Worm (Caenorhabditis elegans) whole organism, L1 larva: ENCODE data around the gene T04B2.7.

Experiments
- C04F5.9 ChIP-seq: sonication (generic microtip); optimal IDR thresholded peaks from 2 replicates; lab custom pipeline; 2016; ENCODE audit warnings: missing genetic modification characterization, missing compliant biosample characterization
- C16A3.4 ChIP-seq: fragments of 150-350 bp; optimal IDR thresholded peaks from 2 replicates; lab custom pipeline; 2014; ENCODE audit warnings: missing biosample characterization, missing genetic modification characterization
- F16B12.6 ChIP-seq: fragments of 150-350 bp; optimal IDR thresholded peaks from 2 replicates; lab custom pipeline; 2014; ENCODE audit warnings: missing biosample characterization, missing genetic modification characterization
- Y116A8C.19 ChIP-seq: sonication (generic microtip); optimal IDR thresholded peaks from 2 replicates; lab custom pipeline; 2016; ENCODE audit warnings: missing compliant biosample characterization, missing genetic modification characterization, borderline replicate concordance
- alr-1 ChIP-seq: fragments of 200-800 bp; sonication (Bioruptor generic); optimal IDR thresholded peaks from 2 replicates; lab custom pipeline; 2018; ENCODE audit warnings: borderline replicate concordance, mild to moderate bottlenecking, missing genetic modification characterization, missing compliant biosample characterization
- aly-2 ChIP-seq: fragments of 150-350 bp; optimal IDR thresholded peaks from 2 replicates; lab custom pipeline; 2014; ENCODE audit warnings: missing biosample characterization, missing genetic modification characterization
- ama-1 ChIP-seq: fragments of 150-350 bp; optimal IDR thresholded peaks from 2 replicates; lab custom pipeline; 2014
- blmp-1 ChIP-seq: fragments of 150-350 bp; optimal IDR thresholded peaks from 2 replicates; lab custom pipeline; 2014; ENCODE audit warnings: missing biosample characterization, missing genetic modification characterization
- ceh-8 ChIP-seq: fragments of 200-800 bp; sonication (Bioruptor generic); optimal IDR thresholded peaks from 2 replicates; lab custom pipeline; 2018; ENCODE audit warnings: mild to moderate bottlenecking, missing genetic modification characterization, moderate library complexity, missing compliant biosample characterization
- ces-1 ChIP-seq: fragments of 150-350 bp; optimal IDR thresholded peaks from 2 replicates; lab custom pipeline; 2014; ENCODE audit warnings: missing biosample characterization, missing genetic modification reagents, missing genetic modification characterization
- dpl-1 ChIP-seq, 3 experiments: fragments of 150-350 bp in 2 of 3; sonication (generic microtip) in 1 of 3; optimal IDR thresholded peaks; 2 replicates each; lab custom pipeline; 2014 to 2017; ENCODE audit warnings: missing biosample characterization in 3 of 3, missing genetic modification characterization in 3 of 3, missing genetic modification reagents in 3 of 3
- dsc-1 ChIP-seq: sonication (generic microtip); optimal IDR thresholded peaks from 2 replicates; lab custom pipeline; 2016; ENCODE audit warnings: mild to moderate bottlenecking, missing genetic modification characterization, missing compliant biosample characterization
- efl-1 ChIP-seq, 4 experiments: fragments of 150-350 bp; optimal IDR thresholded peaks in 3 of 4; peaks in 1 of 4; 1 replicate in 1 of 4; 2 replicates in 3 of 4; lab custom pipeline; 2014; ENCODE audit warnings: missing biosample characterization in 2 of 4, missing genetic modification characterization in 2 of 4, missing genetic modification reagents in 2 of 4
- egl-27 ChIP-seq, 2 experiments: fragments of 150-350 bp in 1 of 2; sonication (generic microtip); optimal IDR thresholded peaks; 3 replicates each; lab custom pipeline; 2017 to 2018; ENCODE audit warnings: missing biosample characterization in 2 of 2, missing genetic modification characterization in 2 of 2, missing genetic modification reagents in 2 of 2
- elt-3 ChIP-seq, 6 experiments: fragments of 150-350 bp in 1 of 6; sonication (generic microtip); optimal IDR thresholded peaks; 2 replicates each; lab custom pipeline; 2017 to 2018; ENCODE audit warnings: missing biosample characterization in 6 of 6, missing genetic modification characterization in 6 of 6, inconsistent platforms in 1 of 6
- fkh-10 ChIP-seq: sonication (generic microtip); optimal IDR thresholded peaks from 2 replicates; lab custom pipeline; 2017; ENCODE audit warnings: missing biosample characterization, missing genetic modification reagents, missing genetic modification characterization
- fkh-8 ChIP-seq: sonication (generic microtip); optimal IDR thresholded peaks from 2 replicates; lab custom pipeline; 2016; ENCODE audit warnings: mild to moderate bottlenecking, missing genetic modification characterization, missing compliant biosample characterization
- fos-1 ChIP-seq: fragments of 150-350 bp; optimal IDR thresholded peaks from 2 replicates; lab custom pipeline; 2014; ENCODE audit warnings: missing biosample characterization, missing genetic modification characterization
- hlh-4 ChIP-seq: sonication (generic microtip); optimal IDR thresholded peaks from 2 replicates; lab custom pipeline; 2016; ENCODE audit warnings: mild to moderate bottlenecking, missing genetic modification characterization, missing compliant biosample characterization
- hpl-2 ChIP-seq: fragments of 150-350 bp; optimal IDR thresholded peaks from 2 replicates; lab custom pipeline; 2014; ENCODE audit warnings: missing biosample characterization, missing genetic modification reagents, missing genetic modification characterization
- irx-1 ChIP-seq: sonication (generic microtip); optimal IDR thresholded peaks from 2 replicates; lab custom pipeline; 2016; ENCODE audit warnings: missing genetic modification characterization, missing compliant biosample characterization
- isw-1 ChIP-seq: fragments of 200-800 bp; sonication (Bioruptor generic); IDR thresholded peaks from 2 replicates; pipeline ENCODE4 v1.3.6; 2022; ENCODE audit warnings: missing genetic modification characterization, missing compliant biosample characterization
- jun-1 ChIP-seq: fragments of 150-350 bp; optimal IDR thresholded peaks from 2 replicates; lab custom pipeline; 2014; ENCODE audit warnings: missing biosample characterization, missing genetic modification reagents, missing genetic modification characterization
- lin-15B ChIP-seq: fragments of 150-350 bp; sonication (generic microtip); optimal IDR thresholded peaks from 3 replicates; lab custom pipeline; 2014; ENCODE audit warnings: missing biosample characterization, missing genetic modification characterization
- lin-35 ChIP-seq, 2 experiments: fragments of 150-350 bp; optimal IDR thresholded peaks; 2 replicates each; lab custom pipeline; 2014; ENCODE audit warnings: missing biosample characterization in 2 of 2, missing genetic modification characterization in 2 of 2, missing genetic modification reagents in 2 of 2
- lin-39 ChIP-seq: fragments of 150-350 bp; optimal IDR thresholded peaks from 2 replicates; lab custom pipeline; 2014; ENCODE audit warnings: missing biosample characterization, missing genetic modification reagents, missing genetic modification characterization
- lsy-2 ChIP-seq, 2 experiments: fragments of 150-350 bp; optimal IDR thresholded peaks; 2 replicates each; lab custom pipeline; 2014; ENCODE audit warnings: missing biosample characterization in 2 of 2, missing genetic modification characterization in 2 of 2
- mef-2 ChIP-seq: fragments of 150-350 bp; optimal IDR thresholded peaks from 2 replicates; lab custom pipeline; 2014; ENCODE audit warnings: missing biosample characterization, missing genetic modification characterization
- mep-1 ChIP-seq: fragments of 150-350 bp; optimal IDR thresholded peaks from 2 replicates; lab custom pipeline; 2014; ENCODE audit warnings: missing biosample characterization, missing genetic modification characterization
- nhr-11 ChIP-seq: fragments of 150-350 bp; optimal IDR thresholded peaks from 2 replicates; lab custom pipeline; 2014; ENCODE audit warnings: missing biosample characterization, missing genetic modification characterization
- nhr-19 ChIP-seq: fragments of 200-800 bp; sonication (Bioruptor generic); conservative IDR thresholded peaks from 2 replicates; pipeline ENCODE4 v1.3.6; 2022; ENCODE audit warnings: missing genetic modification characterization, missing compliant biosample characterization
- nhr-20 ChIP-seq: sonication (generic microtip); optimal IDR thresholded peaks from 2 replicates; lab custom pipeline; 2016; ENCODE audit warnings: mild to moderate bottlenecking, missing genetic modification characterization, missing compliant biosample characterization
- nhr-237 ChIP-seq: fragments of 150-350 bp; optimal IDR thresholded peaks from 2 replicates; lab custom pipeline; 2014; ENCODE audit warnings: missing biosample characterization, missing genetic modification characterization
- nhr-47 ChIP-seq: sonication (generic microtip); optimal IDR thresholded peaks from 2 replicates; lab custom pipeline; 2016; ENCODE audit warnings: mild to moderate bottlenecking, missing genetic modification characterization, moderate library complexity, missing compliant biosample characterization
- nhr-76 ChIP-seq: sonication (generic microtip); optimal IDR thresholded peaks from 2 replicates; lab custom pipeline; 2017; ENCODE audit warnings: missing biosample characterization, missing genetic modification characterization
- nhr-77 ChIP-seq: fragments of 150-350 bp; optimal IDR thresholded peaks from 2 replicates; lab custom pipeline; 2014; ENCODE audit warnings: missing biosample characterization, missing genetic modification characterization
- nhr-84 ChIP-seq: sonication (generic microtip); optimal IDR thresholded peaks from 2 replicates; lab custom pipeline; 2017; ENCODE audit warnings: missing biosample characterization, missing genetic modification characterization
- nhr-85 ChIP-seq: sonication (generic microtip); peaks from one replicate; lab custom pipeline; 2016; ENCODE audit warnings: missing genetic modification characterization, inconsistent platforms, missing compliant biosample characterization
- nhr-90 ChIP-seq: sonication (generic microtip); optimal IDR thresholded peaks from 2 replicates; lab custom pipeline; 2016; ENCODE audit warnings: mild to moderate bottlenecking, missing genetic modification characterization, missing compliant biosample characterization; ENCODE audit not compliant: poor library complexity
- snpc-4 ChIP-seq: fragments of 150-350 bp; optimal IDR thresholded peaks from 2 replicates; lab custom pipeline; 2014; ENCODE audit warnings: missing biosample characterization, missing genetic modification characterization
- snu-23 ChIP-seq: sonication (generic microtip); optimal IDR thresholded peaks from 2 replicates; lab custom pipeline; 2016; ENCODE audit warnings: missing genetic modification characterization, missing compliant biosample characterization
- sox-4 ChIP-seq: sonication (generic microtip); optimal IDR thresholded peaks from 2 replicates; lab custom pipeline; 2016; ENCODE audit warnings: missing genetic modification characterization, missing compliant biosample characterization
- sptf-1 ChIP-seq: fragments of 150-350 bp; optimal IDR thresholded peaks from 2 replicates; lab custom pipeline; 2014; ENCODE audit warnings: missing biosample characterization, missing genetic modification characterization
- sup-37 ChIP-seq: fragments of 200-800 bp; sonication (Bioruptor generic); optimal IDR thresholded peaks from 2 replicates; lab custom pipeline; 2018; ENCODE audit warnings: mild to moderate bottlenecking, missing genetic modification characterization, missing compliant biosample characterization
- swsn-7 ChIP-seq: sonication (generic microtip); optimal IDR thresholded peaks from 2 replicates; lab custom pipeline; 2016; ENCODE audit warnings: missing genetic modification characterization, missing compliant biosample characterization
- tbx-2 ChIP-seq: sonication (generic microtip); optimal IDR thresholded peaks from 2 replicates; lab custom pipeline; 2016; ENCODE audit warnings: missing genetic modification characterization, missing compliant biosample characterization
- tlp-1 ChIP-seq: fragments of 150-350 bp; optimal IDR thresholded peaks from 2 replicates; lab custom pipeline; 2014; ENCODE audit warnings: missing biosample characterization, missing genetic modification characterization
- unc-130 ChIP-seq: fragments of 150-350 bp; optimal IDR thresholded peaks from 2 replicates; lab custom pipeline; 2017; ENCODE audit warnings: missing biosample characterization, missing genetic modification characterization, inconsistent platforms
- unc-30 ChIP-seq: sonication (generic microtip); optimal IDR thresholded peaks from 2 replicates; lab custom pipeline; 2017; ENCODE audit warnings: missing biosample characterization, missing genetic modification characterization
- xbp-1 ChIP-seq: sonication (generic microtip); optimal IDR thresholded peaks from 2 replicates; lab custom pipeline; 2016; ENCODE audit warnings: missing genetic modification characterization, missing compliant biosample characterization
- zag-1 ChIP-seq: fragments of 150-350 bp; optimal IDR thresholded peaks from 2 replicates; lab custom pipeline; 2014; ENCODE audit warnings: missing biosample characterization, missing genetic modification characterization
- ztf-11 ChIP-seq, 2 experiments: sonication (generic microtip); optimal IDR thresholded peaks; 2 replicates each; lab custom pipeline; 2016 to 2017; ENCODE audit warnings: missing genetic modification characterization in 2 of 2, missing biosample characterization in 1 of 2, missing compliant biosample characterization in 1 of 2
- ztf-4 ChIP-seq: fragments of 150-350 bp; optimal IDR thresholded peaks from 2 replicates; lab custom pipeline; 2014; ENCODE audit warnings: missing biosample characterization, missing genetic modification characterization

T04B2.7 gene

DNA sequence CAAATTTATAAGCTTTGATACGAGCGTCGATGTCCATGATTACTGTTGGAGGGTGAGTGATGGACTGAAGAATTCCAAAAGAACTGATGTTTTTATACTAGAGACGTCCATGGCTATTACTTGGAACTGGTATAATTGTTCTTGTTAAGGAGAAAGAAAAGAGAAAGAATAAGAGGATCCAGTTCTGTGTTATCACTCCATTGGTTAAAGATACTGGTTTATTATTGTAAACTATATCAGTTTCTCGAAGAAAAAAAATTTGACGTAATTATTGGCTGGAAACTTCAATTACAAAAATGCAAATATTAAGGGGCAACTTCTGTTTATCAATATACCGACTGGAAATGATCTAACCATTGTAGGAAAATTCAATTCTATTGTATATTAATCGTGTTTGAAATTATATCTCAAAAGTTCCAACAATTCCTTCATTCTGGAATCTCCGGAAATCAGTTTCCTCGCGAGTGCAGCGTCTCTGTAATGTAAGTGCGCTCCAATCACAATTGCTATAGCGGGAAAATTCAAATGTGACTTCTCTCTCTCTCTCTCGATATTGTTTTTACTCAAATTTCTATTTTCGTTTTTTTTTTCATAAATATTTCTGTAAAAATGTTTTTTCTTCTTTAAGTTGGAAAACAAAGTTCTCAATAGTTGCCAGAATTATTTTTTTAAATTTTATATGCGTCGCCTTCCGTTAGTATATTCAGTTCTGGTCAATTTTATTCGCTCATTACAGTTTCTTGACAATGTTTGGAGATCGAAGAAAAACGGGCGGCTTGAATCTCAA, 29.6 kb upstream of the T04B2.7 start, which contains the start of the genes col-2 and ndc-80 (continued):
- TF ChIP-seq fkh-10 (GFP tag; lab: Kevin White, UChicago) (no peak), hpl-2 (GFP tag; lab: Kevin White, UChicago) (no peak), dsc-1 (peak; percentile 28), mep-1 (tag; lab: Kevin White, UChicago) (peak; percentile 82), snpc-4 (peak; percentile 13), nhr-85 (tag; lab: Kevin White, UChicago) (peak; percentile 79), dpl-1 (GFP tag; optimal IDR thresholded peaks at IDR 0.05; lab: Kevin White, UChicago) (peak; percentile 88 to 92 (median 89)), C16A3.4 (peak; percentile 93), Y116A8C.19 (tag; lab: Kevin White, UChicago) (no peak), unc-130 (tag; lab: Kevin White, UChicago) (no peak), jun-1 (no peak), nhr-77 (tag; lab: Kevin White, UChicago) (peak; percentile 73), sptf-1 (tag; lab: Kevin White, UChicago) (no peak), nhr-47 (tag; lab: Kevin White, UChicago) (no peak), ztf-4 (tag; lab: Kevin White, UChicago) (no peak), C04F5.9 (no peak), aly-2 (tag; lab: Kevin White, UChicago) (no peak), elt-3 (tag; optimal IDR thresholded peaks at IDR 0.05; lab: Kevin White, UChicago) (peak in 1 of 6 experiments; percentile 68), ama-1 (no peak), nhr-76 (tag; lab: Kevin White, UChicago) (no peak), nhr-19 (peak; percentile 58), ces-1 (no peak), sup-37 (GFP tag; lab: Kevin White, UChicago) (no peak), nhr-20 (tag; lab: Kevin White, UChicago) (peak; percentile 71), F16B12.6 (peak; percentile 58), tlp-1 (no peak), efl-1 (optimal IDR thresholded peaks at IDR 0.05; lab: Kevin White, UChicago) (peak; percentile 91 to 94), efl-1 (GFP tag; optimal IDR thresholded peaks at IDR 0.05 in 1 of 2; lab: Kevin White, UChicago) (peak; percentile 88 to 99), hlh-4 (tag; lab: Kevin White, UChicago) (no peak), lin-15B (tag; lab: Kevin White, UChicago) (peak; percentile 87), fos-1 (tag; lab: Kevin White, UChicago) (peak; percentile 67), nhr-237 (tag; lab: Kevin White, UChicago) (peak; percentile 51), isw-1 (peak; percentile 48), unc-30 (no peak), nhr-11 (tag; lab: Kevin White, UChicago) (no peak), sox-4 (tag; lab: Kevin White, UChicago) (no peak), lin-35 (GFP tag; optimal IDR thresholded peaks at IDR 0.05; lab: Kevin White, UChicago) (peak; percentile 85 to 95), snu-23 (GFP tag; lab: Kevin White, UChicago) (peak; percentile 82), nhr-84 (tag; lab: Kevin White, UChicago) (no peak), swsn-7 (tag; lab: Kevin White, UChicago) (peak; percentile 51), ztf-11 (tag; optimal IDR thresholded peaks at IDR 0.05; lab: Kevin White, UChicago) (peak in 1 of 2 experiments; percentile 17), egl-27 (tag; optimal IDR thresholded peaks at IDR 0.05; lab: Kevin White, UChicago) (no peak), alr-1 (no peak), fkh-8 (peak; percentile 49), nhr-90 (tag; lab: Kevin White, UChicago) (peak; percentile 67), xbp-1 (tag; lab: Kevin White, UChicago) (peak; percentile 71), tbx-2 (tag; lab: Kevin White, UChicago) (peak; percentile 61), lin-39 (tag; lab: Kevin White, UChicago) (no peak), irx-1 (tag; lab: Kevin White, UChicago) (no peak), zag-1 (tag; lab: Kevin White, UChicago) (no peak), blmp-1 (tag; lab: Kevin White, UChicago) (peak; percentile 71), mef-2 (tag; lab: Kevin White, UChicago) (no peak), lsy-2 (tag; optimal IDR thresholded peaks at IDR 0.05; lab: Kevin White, UChicago) (peak; percentile 69 to 92), ceh-8 (GFP tag; lab: Kevin White, UChicago) (no peak)
